Fruit fly (Drosophila melanogaster): Measurements from ENCODE around the gene CG32069.

CG32069 gene

DNA sequence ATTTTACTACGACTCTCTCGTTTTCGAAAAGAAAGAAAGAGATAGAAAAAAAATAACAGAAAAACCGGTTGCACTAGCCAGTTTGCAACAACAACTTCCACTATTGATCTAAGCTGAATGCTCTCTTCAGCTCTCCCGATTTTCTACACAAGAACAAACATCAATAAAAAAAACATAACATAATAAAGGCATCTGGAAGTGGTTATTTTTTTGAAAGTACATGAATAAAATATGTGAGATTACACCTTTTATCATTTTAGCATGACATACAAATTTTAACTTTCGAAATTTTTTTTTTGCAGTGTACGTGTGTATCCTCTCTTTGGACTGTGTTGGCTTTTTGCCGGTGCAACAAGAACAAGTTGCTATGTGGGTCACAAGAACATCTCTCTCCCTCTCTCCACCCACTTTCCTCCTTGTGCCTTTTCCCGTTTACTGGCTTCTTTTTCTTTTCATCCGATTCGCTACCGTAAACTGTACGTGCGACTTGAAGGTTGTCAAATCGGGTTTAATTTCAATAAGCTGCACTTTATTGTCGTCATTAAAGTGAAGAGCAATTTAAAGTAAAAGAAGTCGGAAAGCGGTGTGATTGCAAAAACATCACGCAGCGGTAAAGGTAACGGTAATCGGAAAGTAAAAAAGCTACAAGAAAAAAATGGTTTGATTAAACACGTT, 22.3 kb upstream of the CG32069 start (continued):
- peak; percentile 98 for TF ChIP-seq CG12391 (tag; optimal IDR thresholded peaks at IDR 0.05)
- TF ChIP-seq zf30C (GFP tag; optimal IDR thresholded peaks at IDR 0.05) = peak; percentile 91
- TF ChIP-seq fd64A (GFP tag; optimal IDR thresholded peaks at IDR 0.05) = peak; percentile 88
- no peak for TF ChIP-seq Tbp (GFP tag; optimal IDR thresholded peaks at IDR 0.05)
- TF ChIP-seq CG7357 (GFP tag; IDR thresholded peaks at IDR 0.05) = peak; percentile 87; the same call in 2 of the 3 replicates
- TF ChIP-seq fd102C (GFP tag; optimal IDR thresholded peaks at IDR 0.05) = peak; percentile 88
- no peak for TF ChIP-seq CG42726 (GFP tag; IDR thresholded peaks at IDR 0.05; ENCODE audit: partially characterized antibody)
- TF ChIP-seq CG31441 (GFP tag; IDR thresholded peaks at IDR 0.05) = peak; percentile 97
- peak; percentile 89 for TF ChIP-seq Dip3 (GFP tag; optimal IDR thresholded peaks at IDR 0.05)
- no peak for TF ChIP-seq Doc3 (GFP tag; IDR thresholded peaks at IDR 0.05; ENCODE audit: partially characterized antibody)
- TF ChIP-seq chif (GFP tag; optimal IDR thresholded peaks at IDR 0.05) = peak; percentile 98
- peak; percentile 71 for TF ChIP-seq TFAM (GFP tag; optimal IDR thresholded peaks at IDR 0.05)
- no peak for TF ChIP-seq mirr (GFP tag; optimal IDR thresholded peaks at IDR 0.05)
- peak; percentile 90 for TF ChIP-seq CG4282 (GFP tag; optimal IDR thresholded peaks at IDR 0.05)
- TF ChIP-seq CG6813 (GFP tag; optimal IDR thresholded peaks at IDR 0.05) = peak; percentile 93
- peak; percentile 94 for TF ChIP-seq HHEX (GFP tag; optimal IDR thresholded peaks at IDR 0.05)
- peak; percentile 92 for TF ChIP-seq CG30431 (GFP tag; optimal IDR thresholded peaks at IDR 0.05)
- no peak for TF ChIP-seq Opbp (GFP tag; IDR thresholded peaks at IDR 0.05; ENCODE audit: partially characterized antibody)
- TF ChIP-seq bcd (GFP tag; optimal IDR thresholded peaks at IDR 0.05) = peak; percentile 95
- TF ChIP-seq CG34224 (GFP tag; IDR thresholded peaks at IDR 0.05; ENCODE audit: partially characterized antibody) = no peak
- peak; percentile 73 for TF ChIP-seq CG10274 (GFP tag; optimal IDR thresholded peaks at IDR 0.05)
- peak; percentile 94 for TF ChIP-seq CG11695 (GFP tag; IDR thresholded peaks at IDR 0.05)
- TF ChIP-seq pan (optimal IDR thresholded peaks at IDR 0.05) = no peak
- TF ChIP-seq pan (GFP tag; optimal IDR thresholded peaks at IDR 0.05 in 1 of 2, IDR thresholded peaks at IDR 0.05 in 1 of 2) = peak in 1 of 2 experiments; percentile 98
- TF ChIP-seq CG7928 (GFP tag; optimal IDR thresholded peaks at IDR 0.05) = peak; percentile 61
- TF ChIP-seq pb (GFP tag; optimal IDR thresholded peaks at IDR 0.05) = peak; percentile 94
- TF ChIP-seq NfI (GFP tag; optimal IDR thresholded peaks at IDR 0.05) = peak; percentile 95
- peak; percentile 96 for TF ChIP-seq CG7556 (GFP tag; optimal IDR thresholded peaks at IDR 0.05)
- no peak for TF ChIP-seq Hr39 (optimal IDR thresholded peaks at IDR 0.05)
- TF ChIP-seq Adf1 (GFP tag; IDR thresholded peaks at IDR 0.05) = peak; percentile 54
- TF ChIP-seq CG2678 (tag; optimal IDR thresholded peaks at IDR 0.05) = peak; percentile 97
- peak; percentile 93 for TF ChIP-seq CG4617 (GFP tag; optimal IDR thresholded peaks at IDR 0.05; ENCODE audit: borderline replicate concordance)
- TF ChIP-seq disco-r (GFP tag; optimal IDR thresholded peaks at IDR 0.05) = peak; percentile 92
- TF ChIP-seq hth (optimal IDR thresholded peaks at IDR 0.05) = no peak
- TF ChIP-seq CG8281 (tag; optimal IDR thresholded peaks at IDR 0.05) = peak; percentile 88
- peak; percentile 94 for TF ChIP-seq CG13775 (GFP tag; optimal IDR thresholded peaks at IDR 0.05)
- TF ChIP-seq CG18476 (GFP tag; optimal IDR thresholded peaks at IDR 0.05) = peak; percentile 95
- TF ChIP-seq CG2129 (GFP tag; IDR thresholded peaks at IDR 0.05; ENCODE audit: partially characterized antibody) = no peak
- TF ChIP-seq Ssrp (tag; optimal IDR thresholded peaks at IDR 0.05) = peak; percentile 97
- peak; percentile 96 for TF ChIP-seq repo (GFP tag; optimal IDR thresholded peaks at IDR 0.05)
- TF ChIP-seq Atf-2 (GFP tag; optimal IDR thresholded peaks at IDR 0.05) = peak; percentile 97
- peak; percentile 53; the same call in 1 of the 2 replicates for TF ChIP-seq Poxn (GFP tag; IDR thresholded peaks at IDR 0.05)
- peak; percentile 99 for TF ChIP-seq Drgx (GFP tag; IDR thresholded peaks at IDR 0.05)
- TF ChIP-seq sens (GFP tag) = peak; percentile 100
- TF ChIP-seq Spps (tag; optimal IDR thresholded peaks at IDR 0.05) = peak; percentile 96
- TF ChIP-seq slp2 (GFP tag; optimal IDR thresholded peaks at IDR 0.05) = peak; percentile 96
- TF ChIP-seq caup (GFP tag; optimal IDR thresholded peaks at IDR 0.05; ENCODE audit: severe bottlenecking) = peak; percentile 92
